Worm (Caenorhabditis elegans) whole organism, early embryonic: Measurements from ENCODE around the gene W01C8.1.
A peak's percentile ranks its signal among the peaks of the same experiment; 100 is the strongest.

ENCODE experiments used
- B0310.2 ChIP-seq: sonication (generic microtip); optimal IDR thresholded peaks from 2 replicates; lab custom pipeline; 2016; ENCODE audit warnings: mild to moderate bottlenecking, missing genetic modification characterization, missing compliant biosample characterization
- F13C5.2 ChIP-seq: sonication (generic microtip); optimal IDR thresholded peaks from 2 replicates; lab custom pipeline; 2017; ENCODE audit warnings: mild to moderate bottlenecking, missing genetic modification characterization, inconsistent platforms, missing compliant biosample characterization
- aly-1 ChIP-seq: sonication (generic microtip); optimal IDR thresholded peaks from 2 replicates; lab custom pipeline; 2016; ENCODE audit warnings: missing genetic modification characterization, missing compliant biosample characterization
- ama-1 ChIP-seq: fragments of 150-350 bp; optimal IDR thresholded peaks from 2 replicates; lab custom pipeline; 2014
- ceh-13 ChIP-seq: fragments of 200-800 bp; sonication (Bioruptor generic); optimal IDR thresholded peaks from 2 replicates; lab custom pipeline; 2018; ENCODE audit warnings: mild to moderate bottlenecking, missing genetic modification characterization, missing compliant biosample characterization
- ceh-36 ChIP-seq: sonication (generic microtip); optimal IDR thresholded peaks from 2 replicates; lab custom pipeline; 2016; ENCODE audit warnings: missing genetic modification characterization, inconsistent platforms, missing compliant biosample characterization
- ets-7 ChIP-seq: sonication (generic microtip); optimal IDR thresholded peaks from 2 replicates; lab custom pipeline; 2016; ENCODE audit warnings: missing genotype, missing genetic modification characterization, missing compliant biosample characterization
- flt-1 ChIP-seq: fragments of 200-800 bp; sonication (Bioruptor generic); IDR thresholded peaks from 2 replicates; pipeline ENCODE4 v1.3.6; 2022; ENCODE audit warnings: missing genetic modification characterization, missing compliant biosample characterization
- hmbx-1 ChIP-seq: sonication (generic microtip); optimal IDR thresholded peaks from 2 replicates; lab custom pipeline; 2016; ENCODE audit warnings: mild to moderate bottlenecking, missing genetic modification characterization, missing compliant biosample characterization
- hmg-4 ChIP-seq: fragments of 200-800 bp; sonication (Bioruptor generic); optimal IDR thresholded peaks from 2 replicates; lab custom pipeline; 2018; ENCODE audit warnings: mild to moderate bottlenecking, missing genetic modification characterization, missing compliant biosample characterization
- hnd-1 ChIP-seq: sonication (generic microtip); optimal IDR thresholded peaks from 2 replicates; lab custom pipeline; 2016; ENCODE audit warnings: missing genetic modification characterization, missing compliant biosample characterization
- pes-1 ChIP-seq: fragments of 200-800 bp; sonication (Bioruptor generic); IDR thresholded peaks from 2 replicates; pipeline ENCODE4 v1.3.6; 2022; ENCODE audit warnings: missing genetic modification reagents, missing genetic modification characterization, missing compliant biosample characterization
- scrt-1 ChIP-seq: fragments of 200-800 bp; sonication (Bioruptor generic); IDR thresholded peaks from 2 replicates; pipeline ENCODE4 v1.3.6; 2022; ENCODE audit warnings: missing genetic modification characterization, missing compliant biosample characterization
- sea-1 ChIP-seq: fragments of 200-800 bp; sonication (Bioruptor generic); conservative IDR thresholded peaks from 2 replicates; pipeline ENCODE4 v1.3.6; 2022; ENCODE audit warnings: missing genetic modification characterization, missing compliant biosample characterization
- tbx-11 ChIP-seq: fragments of 200-800 bp; sonication (Bioruptor generic); IDR thresholded peaks from 2 replicates; pipeline ENCODE4 v1.3.6; 2022; ENCODE audit warnings: missing genetic modification characterization, missing compliant biosample characterization
- tbx-37 ChIP-seq: fragments of 200-800 bp; sonication (Bioruptor generic); conservative IDR thresholded peaks from 2 replicates; pipeline ENCODE4 v1.3.6; 2022; ENCODE audit warnings: missing genetic modification reagents, missing genetic modification characterization, missing compliant biosample characterization
- tra-4 ChIP-seq: sonication (generic microtip); optimal IDR thresholded peaks from 2 replicates; lab custom pipeline; 2017; ENCODE audit warnings: missing genetic modification characterization, missing compliant biosample characterization

Gene W01C8.1

ce11 chrX:5686065-5686464 is 6.1 kb upstream of the W01C8.1 start, which contains the start of gene set-20:
Gene set-20 (minus strand): TSS chrX:5686158.
- TF ChIP-seq hmg-4 (GFP tag; lab: Kevin White, UChicago) (peak; percentile 93), aly-1 (tag; lab: Kevin White, UChicago) (peak; percentile 7), scrt-1 (no peak), tra-4 (tag; lab: Kevin White, UChicago) (no peak), sea-1 (GFP tag; lab: Robert Waterston, UW) (peak; percentile 63; the same call in 1 of the 2 replicates), F13C5.2 (peak; percentile 91)

ce11 chrX:5689077-5689476 is 3.1 kb upstream of the W01C8.1 start:
- TF ChIP-seq F13C5.2 (no peak), pes-1 (no peak), sea-1 (GFP tag; lab: Robert Waterston, UW) (no peak), ceh-36 (no peak), ceh-13 (GFP tag; lab: Kevin White, UChicago) (no peak), ama-1 (lab: Kevin White, UChicago) (no peak)

ce11 chrX:5695416-5695815 is 3.2 kb downstream of the W01C8.1 start:
- TF ChIP-seq B0310.2 (no peak), pes-1 (no peak), ets-7 (tag; lab: Kevin White, UChicago) (no peak), F13C5.2 (no peak), sea-1 (GFP tag; lab: Robert Waterston, UW) (no peak), hmg-4 (GFP tag; lab: Kevin White, UChicago) (no peak), tbx-11 (GFP tag; lab: Robert Waterston, UW) (no peak), hnd-1 (tag; lab: Kevin White, UChicago) (no peak), scrt-1 (no peak), flt-1 (GFP tag; lab: Robert Waterston, UW) (no peak), hmbx-1 (tag; lab: Kevin White, UChicago) (no peak), aly-1 (tag; lab: Kevin White, UChicago) (no peak), tra-4 (tag; lab: Kevin White, UChicago) (no peak), tbx-37 (no peak), ceh-13 (GFP tag; lab: Kevin White, UChicago) (no peak), ama-1 (lab: Kevin White, UChicago) (no peak), ceh-36 (no peak)

- TF ChIP-seq ama-1 (lab: Kevin White, UChicago), result no peak
- TF ChIP-seq ceh-36, result no peak
- peak; percentile 59 for TF ChIP-seq hmg-4 (GFP tag; lab: Kevin White, UChicago)
- TF ChIP-seq ets-7 (tag; lab: Kevin White, UChicago), result no peak
These were observed 4.0 kb downstream of the W01C8.1 start for ce11 chrX:5696197-5696596.

ce11 chrX:5697208-5697607 is 5.0 kb downstream of the W01C8.1 start, which contains the start of gene W01C8.5:
Gene W01C8.5 (minus strand): TSS chrX:5697308.
- TF ChIP-seq hnd-1 (tag; lab: Kevin White, UChicago) (no peak), B0310.2 (no peak), tra-4 (tag; lab: Kevin White, UChicago) (no peak), flt-1 (GFP tag; lab: Robert Waterston, UW) (no peak), tbx-11 (GFP tag; lab: Robert Waterston, UW) (no peak), hmg-4 (GFP tag; lab: Kevin White, UChicago) (no peak), F13C5.2 (no peak), sea-1 (GFP tag; lab: Robert Waterston, UW) (no peak)

- TF ChIP-seq sea-1 (GFP tag; lab: Robert Waterston, UW) (0 out of 2 replicates have a peak, but pooled peaks have one; percentile 26), scrt-1 (no peak), flt-1 (GFP tag; lab: Robert Waterston, UW) (0 out of 2 replicates have a peak, but pooled peaks have one; percentile 13), hmg-4 (GFP tag; lab: Kevin White, UChicago) (no peak), hnd-1 (tag; lab: Kevin White, UChicago) (no peak), hmbx-1 (tag; lab: Kevin White, UChicago) (no peak), B0310.2 (no peak), tra-4 (tag; lab: Kevin White, UChicago) (no peak)
These were observed 6.2 kb downstream of the W01C8.1 start for ce11 chrX:5698419-5698818.

ce11 chrX:5699555-5699954 is 7.4 kb downstream of the W01C8.1 start:
- TF ChIP-seq ets-7 (tag; lab: Kevin White, UChicago), result no peak
- TF ChIP-seq ceh-36, result no peak
- no peak for TF ChIP-seq B0310.2
- no peak for TF ChIP-seq hnd-1 (tag; lab: Kevin White, UChicago)
- no peak for TF ChIP-seq tra-4 (tag; lab: Kevin White, UChicago)
- TF ChIP-seq ama-1 (lab: Kevin White, UChicago), result no peak
- TF ChIP-seq pes-1, result no peak
- no peak for TF ChIP-seq tbx-11 (GFP tag; lab: Robert Waterston, UW)

- TF ChIP-seq ceh-13 (GFP tag; lab: Kevin White, UChicago) (peak; percentile 87), tra-4 (tag; lab: Kevin White, UChicago) (peak; percentile 73), ceh-36 (peak; percentile 98), scrt-1 (peak; percentile 98), flt-1 (GFP tag; lab: Robert Waterston, UW) (peak; percentile 99), ets-7 (tag; lab: Kevin White, UChicago) (peak; percentile 81), B0310.2 (peak; percentile 90), tbx-37 (peak; percentile 97), hmg-4 (GFP tag; lab: Kevin White, UChicago) (peak; percentile 94), aly-1 (tag; lab: Kevin White, UChicago) (peak; percentile 92), sea-1 (GFP tag; lab: Robert Waterston, UW) (peak; percentile 97), tbx-11 (GFP tag; lab: Robert Waterston, UW) (peak; percentile 97), pes-1 (peak; percentile 98), F13C5.2 (peak; percentile 93), hmbx-1 (tag; lab: Kevin White, UChicago) (peak; percentile 74), hnd-1 (tag; lab: Kevin White, UChicago) (peak; percentile 86), ama-1 (lab: Kevin White, UChicago) (no peak)
These were observed 15.6 kb downstream of the W01C8.1 start for ce11 chrX:5707809-5708208.
